Worm (Caenorhabditis elegans): ENCODE results near the gene srd-70.

DNA sequence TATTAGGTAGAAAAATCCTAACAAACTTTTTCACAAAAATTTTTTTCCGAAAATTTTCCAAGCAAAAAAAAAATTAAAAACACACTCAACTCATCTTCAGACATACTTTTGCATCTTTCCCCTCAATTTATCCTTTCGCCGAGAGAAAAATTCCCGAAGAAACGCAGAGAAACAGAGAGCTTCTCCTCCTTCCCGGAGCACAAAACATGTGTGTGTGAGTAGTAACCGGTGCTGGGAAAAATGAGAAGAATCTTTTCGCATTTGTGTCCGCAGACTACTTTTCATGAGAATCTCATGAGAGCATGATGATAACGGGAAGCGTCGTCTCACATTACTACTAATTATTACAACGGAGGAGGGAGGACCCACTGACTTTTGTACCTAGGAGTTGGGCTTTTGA lies 32.6 kb downstream of the srd-70 start:
- TF ChIP-seq egl-27 (tag; optimal IDR thresholded peaks at IDR 0.05) (no peak), ceh-82 (tag; optimal IDR thresholded peaks at IDR 0.05) (no peak), C04F5.9 (tag; optimal IDR thresholded peaks at IDR 0.05) (no peak), isw-1 (GFP tag; IDR thresholded peaks at IDR 0.05) (no peak), sup-37 (GFP tag; optimal IDR thresholded peaks at IDR 0.05) (no peak), nhr-77 (tag; optimal IDR thresholded peaks at IDR 0.05) (no peak), alr-1 (tag; optimal IDR thresholded peaks at IDR 0.05; ENCODE audit: borderline replicate concordance) (no peak), lin-13 (GFP tag; optimal IDR thresholded peaks at IDR 0.05) (no peak), snpc-4 (tag; optimal IDR thresholded peaks at IDR 0.05) (no peak), aha-1 (tag; optimal IDR thresholded peaks at IDR 0.05) (no peak), mep-1 (tag; optimal IDR thresholded peaks at IDR 0.05) (peak; percentile 41), unc-86 (tag; optimal IDR thresholded peaks at IDR 0.05) (no peak), lsy-2 (tag; optimal IDR thresholded peaks at IDR 0.05) (peak in 1 of 2 experiments; percentile 36)
